Worm (Caenorhabditis elegans) whole organism, late embryonic: ENCODE data around the gene F15B9.6.

Experiments used
- ama-1 ChIP-seq: fragments of 150-350 bp; optimal IDR thresholded peaks from 2 replicates; lab custom pipeline; 2014
- ceh-2 ChIP-seq: sonication (generic microtip); optimal IDR thresholded peaks from 2 replicates; lab custom pipeline; 2016; ENCODE audit warnings: missing genotype, missing genetic modification characterization, missing compliant biosample characterization
- gmeb-2 ChIP-seq: sonication (generic microtip); optimal IDR thresholded peaks from 2 replicates; lab custom pipeline; 2016; ENCODE audit warnings: missing genetic modification characterization, inconsistent platforms, missing compliant biosample characterization
- hlh-6 ChIP-seq: sonication (generic microtip); optimal IDR thresholded peaks from 2 replicates; lab custom pipeline; 2016; ENCODE audit warnings: missing genotype, missing genetic modification characterization, missing compliant biosample characterization
- nhr-11 ChIP-seq: fragments of 150-350 bp; optimal IDR thresholded peaks from 2 replicates; lab custom pipeline; 2014; ENCODE audit warnings: missing biosample characterization, missing genetic modification characterization
- pag-3 ChIP-seq: sonication (generic microtip); optimal IDR thresholded peaks from 2 replicates; lab custom pipeline; 2016; ENCODE audit warnings: missing compliant biosample characterization, missing genetic modification characterization, borderline replicate concordance
- ztf-16 ChIP-seq: sonication (generic microtip); optimal IDR thresholded peaks from 2 replicates; lab custom pipeline; 2017; ENCODE audit warnings: missing genetic modification characterization, missing compliant biosample characterization

- TF ChIP-seq gmeb-2, result no peak
- TF ChIP-seq ama-1 (lab: Kevin White, UChicago), result no peak
- no peak for TF ChIP-seq ztf-16 (tag; lab: Kevin White, UChicago)
- TF ChIP-seq hlh-6 (tag; lab: Kevin White, UChicago), result no peak
- no peak for TF ChIP-seq pag-3 (tag; lab: Kevin White, UChicago)
- no peak for TF ChIP-seq ceh-2
- TF ChIP-seq nhr-11 (tag; lab: Kevin White, UChicago), result no peak
These were observed 29.3 kb downstream of the F15B9.6 start, which contains the start of gene lap-2 for ce11 chrV:13043195-13043762.
